Worm (Caenorhabditis elegans) whole organism, L4 larva: Measurements from ENCODE around the gene npr-27.
A peak's percentile ranks its signal among the peaks of the same experiment; 100 is the strongest.

Experiments used
- F26F4.8 ChIP-seq: fragments of 200-800 bp; sonication (Bioruptor generic); conservative IDR thresholded peaks from 2 replicates; pipeline ENCODE4 v1.3.6; 2022; ENCODE audit warnings: missing genetic modification characterization, missing compliant biosample characterization
- F44E2.7 ChIP-seq: fragments of 200-800 bp; sonication (Bioruptor generic); IDR thresholded peaks from 2 replicates; pipeline ENCODE4 v2.1.2; 2022; ENCODE audit warnings: missing genetic modification characterization, missing compliant biosample characterization
- F49E8.2 ChIP-seq: sonication (generic microtip); optimal IDR thresholded peaks from 2 replicates; lab custom pipeline; 2016; ENCODE audit warnings: missing compliant biosample characterization, mild to moderate bottlenecking, missing genetic modification characterization, borderline replicate concordance
- T26A8.4 ChIP-seq: fragments of 200-800 bp; sonication (Bioruptor generic); IDR thresholded peaks from 2 replicates; pipeline ENCODE4 v1.3.6; 2022; ENCODE audit warnings: missing genetic modification characterization, missing compliant biosample characterization
- Y48G9A.11 ChIP-seq: fragments of 200-800 bp; sonication (Bioruptor generic); IDR thresholded peaks from 2 replicates; pipeline ENCODE4 v1.3.6; 2022; ENCODE audit warnings: missing genetic modification reagents, missing genetic modification characterization, missing compliant biosample characterization
- aha-1 ChIP-seq: fragments of 150-350 bp; peaks from one replicate; lab custom pipeline; 2014; ENCODE audit warnings: missing biosample characterization, missing genetic modification characterization
- ama-1 ChIP-seq: fragments of 150-350 bp; optimal IDR thresholded peaks from 2 replicates; lab custom pipeline; 2014; ENCODE audit warnings: inconsistent platforms, mixed read lengths
- arid-1 ChIP-seq: fragments of 200-800 bp; sonication (Bioruptor generic); conservative IDR thresholded peaks from 2 replicates; pipeline ENCODE4 v1.3.6; 2022; ENCODE audit warnings: missing genetic modification reagents, missing genetic modification characterization, missing compliant biosample characterization
- daf-16 ChIP-seq, 3 experiments: sonication (generic microtip); optimal IDR thresholded peaks; 2 replicates each; lab custom pipeline; 2016 to 2017; ENCODE audit warnings: missing genetic modification characterization in 3 of 3, missing genetic modification reagents in 3 of 3, mild to moderate bottlenecking in 2 of 3, missing compliant biosample characterization in 2 of 3, missing biosample characterization in 1 of 3, moderate library complexity in 1 of 3
- dmd-6 ChIP-seq: fragments of 200-800 bp; sonication (Bioruptor generic); IDR thresholded peaks from 2 replicates; pipeline ENCODE4 v1.3.6; 2022; ENCODE audit warnings: missing genetic modification reagents, missing genetic modification characterization, missing compliant biosample characterization
- dmd-8 ChIP-seq: fragments of 200-800 bp; sonication (Bioruptor generic); IDR thresholded peaks from 2 replicates; pipeline ENCODE4 v1.3.6; 2022; ENCODE audit warnings: missing genetic modification characterization, missing compliant biosample characterization
- dpl-1 ChIP-seq: fragments of 150-350 bp; optimal IDR thresholded peaks from 2 replicates; lab custom pipeline; 2014; ENCODE audit warnings: missing biosample characterization, missing genetic modification reagents, missing genetic modification characterization
- egl-43 ChIP-seq: fragments of 200-800 bp; sonication (Bioruptor generic); IDR thresholded peaks from 2 replicates; pipeline ENCODE4 v1.3.6; 2022; ENCODE audit warnings: missing genetic modification reagents, missing genetic modification characterization, missing compliant biosample characterization
- hlh-11 ChIP-seq: fragments of 200-800 bp; sonication (Bioruptor generic); optimal IDR thresholded peaks from 2 replicates; lab custom pipeline; 2018; ENCODE audit warnings: mild to moderate bottlenecking, missing genetic modification characterization, missing compliant biosample characterization
- hlh-30 ChIP-seq: sonication (generic microtip); optimal IDR thresholded peaks from 2 replicates; lab custom pipeline; 2017; ENCODE audit warnings: antibody characterized with exemption, mild to moderate bottlenecking, missing genetic modification characterization, missing compliant biosample characterization; ENCODE audit not compliant: insufficient read depth
- lin-38 ChIP-seq: fragments of 200-800 bp; sonication (Bioruptor generic); IDR thresholded peaks from 2 replicates; pipeline ENCODE4 v1.3.6; 2022; ENCODE audit warnings: missing genetic modification reagents, missing genetic modification characterization, missing compliant biosample characterization
- lir-3 ChIP-seq: sonication (generic microtip); optimal IDR thresholded peaks from 2 replicates; lab custom pipeline; 2016; ENCODE audit warnings: mild to moderate bottlenecking, missing genetic modification characterization, missing compliant biosample characterization
- lsy-2 ChIP-seq, 2 experiments: fragments of 150-350 bp in 1 of 2; sonication (generic microtip) in 1 of 2; optimal IDR thresholded peaks; 2 replicates each; lab custom pipeline; 2014 to 2017; ENCODE audit warnings: missing biosample characterization in 2 of 2, missing genetic modification characterization in 2 of 2
- mdt-29 ChIP-seq: fragments of 200-800 bp; sonication (Bioruptor generic); IDR thresholded peaks from 2 replicates; pipeline ENCODE4 v1.3.6; 2022; ENCODE audit warnings: missing genetic modification reagents, missing genetic modification characterization, missing compliant biosample characterization
- mes-2 ChIP-seq: sonication (generic microtip); optimal IDR thresholded peaks from 2 replicates; lab custom pipeline; 2016; ENCODE audit warnings: missing genotype, mild to moderate bottlenecking, missing genetic modification characterization, missing compliant biosample characterization; ENCODE audit not compliant: poor library complexity, severe bottlenecking
- nhr-11 ChIP-seq: fragments of 150-350 bp; optimal IDR thresholded peaks from 2 replicates; lab custom pipeline; 2014; ENCODE audit warnings: missing biosample characterization, missing genetic modification characterization
- nhr-111 ChIP-seq: fragments of 200-800 bp; sonication (Bioruptor generic); optimal IDR thresholded peaks from 2 replicates; lab custom pipeline; 2018; ENCODE audit warnings: mild to moderate bottlenecking, missing genetic modification characterization, missing compliant biosample characterization
- nhr-28 ChIP-seq: fragments of 150-350 bp; optimal IDR thresholded peaks from 2 replicates; lab custom pipeline; 2014; ENCODE audit warnings: missing biosample characterization, missing genetic modification characterization
- nhr-42 ChIP-seq: fragments of 200-800 bp; sonication (Bioruptor generic); IDR thresholded peaks from 2 replicates; pipeline ENCODE4 v1.3.6; 2022; ENCODE audit warnings: missing genetic modification characterization, missing compliant biosample characterization
- nhr-6 ChIP-seq: fragments of 150-350 bp; optimal IDR thresholded peaks from 2 replicates; lab custom pipeline; 2014; ENCODE audit warnings: missing biosample characterization, missing genetic modification characterization
- nhr-76 ChIP-seq: fragments of 150-350 bp; optimal IDR thresholded peaks from 2 replicates; lab custom pipeline; 2014; ENCODE audit warnings: missing biosample characterization, missing genetic modification characterization
- nhr-77 ChIP-seq: fragments of 150-350 bp; optimal IDR thresholded peaks from 2 replicates; lab custom pipeline; 2014; ENCODE audit warnings: missing biosample characterization, missing genetic modification characterization
- saeg-2 ChIP-seq: fragments of 200-800 bp; sonication (Bioruptor generic); IDR thresholded peaks from 2 replicates; pipeline ENCODE4 v1.3.6; 2022; ENCODE audit warnings: missing genetic modification reagents, missing genetic modification characterization, missing compliant biosample characterization
- sdz-12 ChIP-seq: fragments of 200-800 bp; sonication (Bioruptor generic); optimal IDR thresholded peaks from 2 replicates; lab custom pipeline; 2018; ENCODE audit warnings: mild to moderate bottlenecking, missing genetic modification characterization, missing compliant biosample characterization
- set-16 ChIP-seq: fragments of 200-800 bp; sonication (Bioruptor generic); IDR thresholded peaks from 2 replicates; pipeline ENCODE4 v1.3.6; 2022; ENCODE audit warnings: missing genetic modification reagents, missing genetic modification characterization, missing compliant biosample characterization
- snpc-1.2 ChIP-seq: fragments of 200-800 bp; sonication (Bioruptor generic); IDR thresholded peaks from 2 replicates; pipeline ENCODE4 v1.3.6; 2022; ENCODE audit warnings: missing genetic modification reagents, missing genetic modification characterization, missing compliant biosample characterization
- spr-1 ChIP-seq: sonication (generic microtip); optimal IDR thresholded peaks from 2 replicates; lab custom pipeline; 2016; ENCODE audit warnings: mild to moderate bottlenecking, missing genetic modification characterization, missing compliant biosample characterization
- unc-130 ChIP-seq: sonication (generic microtip); optimal IDR thresholded peaks from 2 replicates; lab custom pipeline; 2016; ENCODE audit warnings: missing genetic modification reagents, missing genetic modification characterization, missing compliant biosample characterization
- unc-62 ChIP-seq, 3 experiments: fragments of 150-350 bp in 1 of 3; sonication (generic microtip); optimal IDR thresholded peaks in 2 of 3; peaks in 1 of 3; 1 replicate in 1 of 3; 2 replicates in 2 of 3; lab custom pipeline; 2014 to 2017; ENCODE audit warnings: missing biosample characterization in 3 of 3, missing genetic modification characterization in 3 of 3, missing genetic modification reagents in 3 of 3, missing genotype in 1 of 3
- vab-7 ChIP-seq: fragments of 200-800 bp; sonication (Bioruptor generic); IDR thresholded peaks from 2 replicates; pipeline ENCODE4 v1.3.6; 2022; ENCODE audit warnings: missing genetic modification reagents, missing genetic modification characterization, missing compliant biosample characterization
- zag-1 ChIP-seq: fragments of 150-350 bp; optimal IDR thresholded peaks from 2 replicates; lab custom pipeline; 2014; ENCODE audit warnings: missing biosample characterization, missing genetic modification characterization
- ztf-7 ChIP-seq: fragments of 150-350 bp; optimal IDR thresholded peaks from 2 replicates; lab custom pipeline; 2014; ENCODE audit warnings: missing biosample characterization, missing genetic modification characterization

Gene npr-27

DNA sequence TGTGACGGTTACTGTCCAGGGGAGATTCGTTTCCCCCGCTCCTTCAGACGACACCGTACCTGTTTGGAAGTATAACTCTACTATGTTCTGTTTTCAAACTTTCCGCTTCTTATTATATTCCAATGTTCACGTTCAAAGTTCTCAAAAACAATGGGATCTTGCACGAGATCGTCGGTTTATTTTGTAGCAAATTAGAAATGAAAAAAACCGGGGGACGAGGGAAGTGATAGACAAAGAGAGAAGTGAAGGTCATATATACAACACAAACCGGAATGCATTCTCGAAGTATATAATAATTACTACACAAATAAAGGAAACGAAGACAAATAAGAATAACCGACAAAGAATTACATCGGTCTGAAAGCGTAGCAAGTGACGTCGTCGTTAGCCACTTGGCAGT lies 4.3 kb downstream of the npr-27 start:
- TF ChIP-seq ama-1 (lab: Kevin White, UChicago), result peak; percentile 30
- TF ChIP-seq vab-7, result no peak
- TF ChIP-seq nhr-28 (tag; lab: Kevin White, UChicago), result peak; percentile 12

DNA sequence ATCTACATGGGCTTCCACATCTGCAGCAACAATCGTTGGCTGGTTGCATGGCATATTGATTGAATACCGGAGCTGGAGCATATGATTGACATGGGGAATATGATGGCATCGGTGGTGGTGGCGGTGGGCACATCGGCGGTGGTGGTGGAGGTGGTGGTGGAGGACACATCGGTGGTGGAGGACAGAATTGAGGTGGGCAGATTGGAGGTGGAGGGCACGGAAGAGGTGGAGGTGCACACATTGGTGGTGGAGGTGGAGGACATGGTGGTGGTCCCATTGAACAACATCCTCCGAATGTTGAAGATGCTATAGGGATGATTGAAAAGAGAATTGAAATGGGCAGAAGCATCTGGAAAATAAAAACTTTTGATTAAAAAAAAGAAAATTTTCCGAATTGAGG lies 5.0 kb downstream of the npr-27 start, which contains the start of gene grl-4:
TSS of gene grl-4 (minus strand) at position 351 of the 400 bp plus-strand sequence.
- TF ChIP-seq ama-1 (lab: Kevin White, UChicago), result no peak
- TF ChIP-seq nhr-76, result no peak
- no peak for TF ChIP-seq lir-3
- TF ChIP-seq set-16 (GFP tag; lab: Robert Waterston, UW), result peak; percentile 81; the same call in 1 of the 2 replicates
- no peak for TF ChIP-seq arid-1 (GFP tag; lab: Robert Waterston, UW)
- TF ChIP-seq snpc-1.2, result no peak
- TF ChIP-seq sdz-12 (GFP tag; lab: Kevin White, UChicago), result no peak
- peak; percentile 55; the same call in 1 of the 2 replicates for TF ChIP-seq egl-43 (GFP tag; lab: Robert Waterston, UW)
- no peak for TF ChIP-seq nhr-77 (tag; lab: Kevin White, UChicago)
- no peak for TF ChIP-seq hlh-11 (tag; lab: Kevin White, UChicago)
- TF ChIP-seq saeg-2 (GFP tag; lab: Robert Waterston, UW), result 0 out of 2 replicates have a peak, but pooled peaks have one; percentile 35

DNA sequence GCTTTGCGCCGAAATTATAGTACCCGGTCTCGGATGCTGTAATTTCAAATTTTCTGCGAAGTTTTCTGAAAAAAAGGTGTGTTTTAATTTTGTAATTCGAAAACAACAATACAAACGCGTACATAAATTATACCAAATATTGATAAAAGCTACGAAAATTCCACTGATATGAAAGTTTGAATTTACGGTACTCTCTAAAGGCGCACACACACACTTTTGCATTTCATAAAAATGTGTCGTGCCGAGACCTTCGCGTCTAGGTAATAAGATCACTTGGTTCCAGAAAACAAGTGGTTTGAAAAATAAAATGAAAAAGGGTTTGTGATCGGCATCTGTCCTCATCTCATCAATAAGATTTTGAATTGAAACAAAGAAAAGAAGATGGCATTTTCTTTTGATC lies 5.4 kb downstream of the npr-27 start:
- TF ChIP-seq hlh-30 (tag; lab: Kevin White, UChicago), result no peak
- TF ChIP-seq aha-1 (tag; lab: Kevin White, UChicago), result peak; percentile 97
- TF ChIP-seq unc-62 (GFP tag; optimal IDR thresholded peaks at IDR 0.05 in 1 of 2; lab: Kevin White, UChicago), result peak in 1 of 2 experiments; percentile 50
- TF ChIP-seq unc-62 (tag; optimal IDR thresholded peaks at IDR 0.05; lab: Kevin White, UChicago), result no peak

DNA sequence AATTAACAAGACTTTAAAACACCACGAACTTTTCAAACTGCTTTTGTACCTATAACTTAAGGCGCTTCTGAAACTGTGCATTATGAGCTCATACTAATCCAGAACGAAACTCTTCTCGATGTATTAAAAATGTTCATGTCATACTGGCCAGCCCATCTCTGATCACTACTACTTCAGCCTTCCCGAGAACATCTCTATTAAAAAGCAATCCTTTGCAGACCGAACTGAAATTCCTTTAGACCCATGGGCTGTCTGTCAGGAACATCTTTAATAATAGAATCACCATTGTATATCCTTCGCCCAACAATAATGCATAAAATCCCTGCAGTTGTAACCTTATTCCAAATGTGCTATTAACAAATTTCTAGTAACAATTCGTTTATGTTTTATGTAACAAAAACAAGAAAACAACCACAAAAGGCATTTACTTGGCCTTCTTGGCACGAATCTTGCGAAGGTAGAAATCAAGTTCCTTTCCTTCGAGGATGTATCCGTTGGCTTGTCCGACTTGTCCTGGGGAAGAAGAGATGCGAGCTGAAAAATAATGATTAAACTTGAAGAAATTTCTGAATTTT lies 7.3 kb downstream of the npr-27 start:
- TF ChIP-seq aha-1 (tag; lab: Kevin White, UChicago) (peak; percentile 74), unc-62 (GFP tag; optimal IDR thresholded peaks at IDR 0.05 in 1 of 2; lab: Kevin White, UChicago) (peak in 1 of 2 experiments; percentile 52), unc-62 (tag; optimal IDR thresholded peaks at IDR 0.05; lab: Kevin White, UChicago) (no peak), F26F4.8 (GFP tag; lab: Robert Waterston, UW) (no peak), snpc-1.2 (peak; percentile 73), Y48G9A.11 (GFP tag; lab: Robert Waterston, UW) (0 out of 2 replicates have a peak, but pooled peaks have one; percentile 16)

DNA sequence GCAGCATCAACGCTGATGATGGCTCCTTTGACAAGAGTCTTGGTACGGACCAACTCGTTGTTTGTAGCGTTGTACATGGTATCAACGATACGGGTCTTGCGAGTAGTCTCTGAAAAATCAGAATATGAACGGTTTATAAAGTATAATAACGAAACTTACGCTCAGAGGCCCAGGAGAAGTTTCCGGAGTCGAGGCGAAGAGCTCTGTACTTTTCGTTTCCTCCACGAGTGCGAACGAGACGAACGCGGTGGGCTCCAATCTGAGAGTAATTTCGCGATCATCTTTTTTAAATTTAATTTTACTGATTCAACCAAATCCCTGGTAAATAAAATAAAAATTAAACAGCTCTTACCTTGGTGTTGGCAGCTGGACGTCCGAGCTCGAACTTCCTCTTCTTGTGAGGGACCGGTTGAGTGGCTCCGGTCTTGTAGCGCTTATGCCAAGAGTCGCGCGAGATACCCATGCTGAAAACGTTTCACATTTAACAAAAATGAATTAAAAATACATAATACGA lies 8.0 kb downstream of the npr-27 start, which contains the start of gene rps-8:
TSS of gene rps-8 (minus strand) at position 464 of the 514 bp plus-strand sequence.
- TF ChIP-seq nhr-6 (no peak), zag-1 (tag; lab: Kevin White, UChicago) (no peak), vab-7 (no peak), unc-62 (GFP tag; optimal IDR thresholded peaks at IDR 0.05 in 1 of 2; lab: Kevin White, UChicago) (no peak), unc-62 (tag; optimal IDR thresholded peaks at IDR 0.05; lab: Kevin White, UChicago) (no peak), spr-1 (tag; lab: Kevin White, UChicago) (no peak), F44E2.7 (0 out of 2 replicates have a peak, but pooled peaks have one; percentile 23), lsy-2 (tag; optimal IDR thresholded peaks at IDR 0.05; lab: Kevin White, UChicago) (no peak), F49E8.2 (tag; lab: Kevin White, UChicago) (no peak), aha-1 (tag; lab: Kevin White, UChicago) (peak; percentile 90), arid-1 (GFP tag; lab: Robert Waterston, UW) (0 out of 2 replicates have a peak, but pooled peaks have one; percentile 3), dmd-6 (no peak), lin-38 (GFP tag; lab: Robert Waterston, UW) (no peak), daf-16 (GFP tag; optimal IDR thresholded peaks at IDR 0.05; lab: Kevin White, UChicago) (no peak), daf-16 (tag; optimal IDR thresholded peaks at IDR 0.05; lab: Kevin White, UChicago) (no peak)
- TF ChIP-seq, all 104 proteins: peak for 3

DNA sequence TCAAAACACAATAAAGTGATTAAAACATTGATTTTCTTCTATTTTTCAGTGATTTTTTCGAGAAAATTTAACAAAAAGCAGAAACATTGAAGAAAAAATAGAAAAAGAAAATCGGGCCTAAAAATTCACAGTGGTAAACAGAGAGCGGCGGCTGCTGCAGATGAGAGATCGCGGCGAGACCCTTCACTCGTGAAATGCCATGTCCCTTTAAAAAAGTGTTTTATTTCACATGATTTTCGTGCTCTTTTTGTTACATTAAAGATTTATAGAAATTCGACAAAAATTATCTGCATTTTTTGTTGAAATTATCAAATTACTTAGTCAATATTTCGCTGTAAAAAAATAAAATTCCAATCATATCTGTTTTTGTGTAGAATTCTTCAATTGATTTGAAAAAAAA lies 8.5 kb downstream of the npr-27 start:
- TF ChIP-seq lsy-2 (tag; optimal IDR thresholded peaks at IDR 0.05; lab: Kevin White, UChicago), result peak in 1 of 2 experiments; percentile 79
- TF ChIP-seq mes-2, result peak; percentile 77
- no peak for TF ChIP-seq dmd-8 (GFP tag; lab: Robert Waterston, UW)
- TF ChIP-seq nhr-42 (GFP tag; lab: Robert Waterston, UW), result no peak
- peak; percentile 34 for TF ChIP-seq dpl-1
- TF ChIP-seq daf-16 (GFP tag; optimal IDR thresholded peaks at IDR 0.05; lab: Kevin White, UChicago), result peak in 1 of 2 experiments; percentile 29
- peak; percentile 80 for TF ChIP-seq daf-16 (tag; optimal IDR thresholded peaks at IDR 0.05; lab: Kevin White, UChicago)
- TF ChIP-seq unc-130 (GFP tag; lab: Kevin White, UChicago), result peak; percentile 30
- no peak for TF ChIP-seq nhr-111 (GFP tag; lab: Kevin White, UChicago)
- peak; percentile 64 for TF ChIP-seq nhr-6
- TF ChIP-seq nhr-11 (tag; lab: Kevin White, UChicago), result peak; percentile 6
- no peak for TF ChIP-seq mdt-29 (GFP tag; lab: Robert Waterston, UW)
- TF ChIP-seq ama-1 (lab: Kevin White, UChicago), result peak; percentile 44
- TF ChIP-seq F44E2.7, result no peak
- peak; percentile 57 for TF ChIP-seq lin-38 (GFP tag; lab: Robert Waterston, UW)
- peak; percentile 7 for TF ChIP-seq ztf-7
- peak; percentile 20; the same call in 1 of the 2 replicates for TF ChIP-seq T26A8.4 (GFP tag; lab: Robert Waterston, UW)
